Worm (Caenorhabditis elegans) whole organism, L1 larva: ENCODE results near the gene gldc-1.

Experiments
- C04F5.9 ChIP-seq: sonication (generic microtip); optimal IDR thresholded peaks from 2 replicates; lab custom pipeline; 2016; ENCODE audit warnings: missing genetic modification characterization, missing compliant biosample characterization
- C16A3.4 ChIP-seq: fragments of 150-350 bp; optimal IDR thresholded peaks from 2 replicates; lab custom pipeline; 2014; ENCODE audit warnings: missing biosample characterization, missing genetic modification characterization
- Y116A8C.19 ChIP-seq: sonication (generic microtip); optimal IDR thresholded peaks from 2 replicates; lab custom pipeline; 2016; ENCODE audit warnings: missing compliant biosample characterization, missing genetic modification characterization, borderline replicate concordance
- aha-1 ChIP-seq: fragments of 150-350 bp; optimal IDR thresholded peaks from 2 replicates; lab custom pipeline; 2014; ENCODE audit warnings: missing biosample characterization, missing genetic modification characterization
- alr-1 ChIP-seq: fragments of 200-800 bp; sonication (Bioruptor generic); optimal IDR thresholded peaks from 2 replicates; lab custom pipeline; 2018; ENCODE audit warnings: borderline replicate concordance, mild to moderate bottlenecking, missing genetic modification characterization, missing compliant biosample characterization
- aly-2 ChIP-seq: fragments of 150-350 bp; optimal IDR thresholded peaks from 2 replicates; lab custom pipeline; 2014; ENCODE audit warnings: missing biosample characterization, missing genetic modification characterization
- blmp-1 ChIP-seq: fragments of 150-350 bp; optimal IDR thresholded peaks from 2 replicates; lab custom pipeline; 2014; ENCODE audit warnings: missing biosample characterization, missing genetic modification characterization
- ceh-88 ChIP-seq: fragments of 200-800 bp; sonication (Bioruptor generic); IDR thresholded peaks from 2 replicates; pipeline ENCODE4 v1.3.6; 2022; ENCODE audit warnings: missing genetic modification characterization, missing compliant biosample characterization
- ceh-90 ChIP-seq: sonication (generic microtip); optimal IDR thresholded peaks from 2 replicates; lab custom pipeline; 2016; ENCODE audit warnings: missing genetic modification characterization, missing compliant biosample characterization
- ces-1 ChIP-seq: fragments of 150-350 bp; optimal IDR thresholded peaks from 2 replicates; lab custom pipeline; 2014; ENCODE audit warnings: missing biosample characterization, missing genetic modification reagents, missing genetic modification characterization
- dpl-1 ChIP-seq, 3 experiments: fragments of 150-350 bp in 2 of 3; sonication (generic microtip) in 1 of 3; optimal IDR thresholded peaks; 2 replicates each; lab custom pipeline; 2014 to 2017; ENCODE audit warnings: missing biosample characterization in 3 of 3, missing genetic modification characterization in 3 of 3, missing genetic modification reagents in 3 of 3
- efl-1 ChIP-seq, 4 experiments: fragments of 150-350 bp; optimal IDR thresholded peaks in 3 of 4; peaks in 1 of 4; 1 replicate in 1 of 4; 2 replicates in 3 of 4; lab custom pipeline; 2014; ENCODE audit warnings: missing biosample characterization in 2 of 4, missing genetic modification characterization in 2 of 4, missing genetic modification reagents in 2 of 4
- egl-13 ChIP-seq: sonication (generic microtip); optimal IDR thresholded peaks from 2 replicates; lab custom pipeline; 2016; ENCODE audit warnings: missing genotype, missing genetic modification reagents, missing genetic modification characterization, missing compliant biosample characterization
- elt-3 ChIP-seq, 6 experiments: fragments of 150-350 bp in 1 of 6; sonication (generic microtip); optimal IDR thresholded peaks; 2 replicates each; lab custom pipeline; 2017 to 2018; ENCODE audit warnings: missing biosample characterization in 6 of 6, missing genetic modification characterization in 6 of 6, inconsistent platforms in 1 of 6
- fkh-4 ChIP-seq: sonication (generic microtip); optimal IDR thresholded peaks from 2 replicates; lab custom pipeline; 2016; ENCODE audit warnings: missing compliant biosample characterization, missing genetic modification characterization, borderline replicate concordance
- hlh-17 ChIP-seq: fragments of 200-800 bp; sonication (Bioruptor generic); optimal IDR thresholded peaks from 2 replicates; lab custom pipeline; 2018; ENCODE audit warnings: missing genetic modification characterization, mild to moderate bottlenecking, missing compliant biosample characterization, moderate library complexity, borderline replicate concordance
- hlh-4 ChIP-seq: sonication (generic microtip); optimal IDR thresholded peaks from 2 replicates; lab custom pipeline; 2016; ENCODE audit warnings: mild to moderate bottlenecking, missing genetic modification characterization, missing compliant biosample characterization
- hpl-2 ChIP-seq: fragments of 150-350 bp; optimal IDR thresholded peaks from 2 replicates; lab custom pipeline; 2014; ENCODE audit warnings: missing biosample characterization, missing genetic modification reagents, missing genetic modification characterization
- isw-1 ChIP-seq: fragments of 200-800 bp; sonication (Bioruptor generic); IDR thresholded peaks from 2 replicates; pipeline ENCODE4 v1.3.6; 2022; ENCODE audit warnings: missing genetic modification characterization, missing compliant biosample characterization
- lin-14 ChIP-seq: fragments of 200-800 bp; sonication (Bioruptor generic); optimal IDR thresholded peaks from 2 replicates; lab custom pipeline; 2018; ENCODE audit warnings: mild to moderate bottlenecking, missing genetic modification characterization, moderate library complexity, missing compliant biosample characterization
- lin-39 ChIP-seq: fragments of 150-350 bp; optimal IDR thresholded peaks from 2 replicates; lab custom pipeline; 2014; ENCODE audit warnings: missing biosample characterization, missing genetic modification reagents, missing genetic modification characterization
- lsy-2 ChIP-seq, 2 experiments: fragments of 150-350 bp; optimal IDR thresholded peaks; 2 replicates each; lab custom pipeline; 2014; ENCODE audit warnings: missing biosample characterization in 2 of 2, missing genetic modification characterization in 2 of 2
- nhr-11 ChIP-seq: fragments of 150-350 bp; optimal IDR thresholded peaks from 2 replicates; lab custom pipeline; 2014; ENCODE audit warnings: missing biosample characterization, missing genetic modification characterization
- nhr-19 ChIP-seq: fragments of 200-800 bp; sonication (Bioruptor generic); conservative IDR thresholded peaks from 2 replicates; pipeline ENCODE4 v1.3.6; 2022; ENCODE audit warnings: missing genetic modification characterization, missing compliant biosample characterization
- nhr-20 ChIP-seq: sonication (generic microtip); optimal IDR thresholded peaks from 2 replicates; lab custom pipeline; 2016; ENCODE audit warnings: mild to moderate bottlenecking, missing genetic modification characterization, missing compliant biosample characterization
- nhr-28 ChIP-seq: fragments of 150-350 bp; optimal IDR thresholded peaks from 2 replicates; lab custom pipeline; 2014; ENCODE audit warnings: missing biosample characterization, missing genetic modification characterization
- nhr-77 ChIP-seq: fragments of 150-350 bp; optimal IDR thresholded peaks from 2 replicates; lab custom pipeline; 2014; ENCODE audit warnings: missing biosample characterization, missing genetic modification characterization
- nhr-84 ChIP-seq: sonication (generic microtip); optimal IDR thresholded peaks from 2 replicates; lab custom pipeline; 2017; ENCODE audit warnings: missing biosample characterization, missing genetic modification characterization
- nhr-85 ChIP-seq: sonication (generic microtip); peaks from one replicate; lab custom pipeline; 2016; ENCODE audit warnings: missing genetic modification characterization, inconsistent platforms, missing compliant biosample characterization
- nhr-90 ChIP-seq: sonication (generic microtip); optimal IDR thresholded peaks from 2 replicates; lab custom pipeline; 2016; ENCODE audit warnings: mild to moderate bottlenecking, missing genetic modification characterization, missing compliant biosample characterization; ENCODE audit not compliant: poor library complexity
- pag-3 ChIP-seq: sonication (generic microtip); optimal IDR thresholded peaks from 2 replicates; lab custom pipeline; 2017; ENCODE audit warnings: missing genetic modification characterization, mild to moderate bottlenecking, missing compliant biosample characterization, antibody characterized with exemption, borderline replicate concordance; ENCODE audit not compliant: insufficient read depth
- pax-3 ChIP-seq: fragments of 200-800 bp; sonication (Bioruptor generic); optimal IDR thresholded peaks from 2 replicates; lab custom pipeline; 2018; ENCODE audit warnings: mild to moderate bottlenecking, missing genetic modification characterization, moderate library complexity, missing compliant biosample characterization
- rnt-1 ChIP-seq: sonication (generic microtip); optimal IDR thresholded peaks from 2 replicates; lab custom pipeline; 2016; ENCODE audit warnings: mild to moderate bottlenecking, missing genetic modification characterization, moderate library complexity, missing compliant biosample characterization
- skn-1 ChIP-seq: fragments of 150-350 bp; optimal IDR thresholded peaks from 2 replicates; lab custom pipeline; 2014; ENCODE audit warnings: missing biosample characterization, missing genetic modification characterization
- snpc-4 ChIP-seq: fragments of 150-350 bp; optimal IDR thresholded peaks from 2 replicates; lab custom pipeline; 2014; ENCODE audit warnings: missing biosample characterization, missing genetic modification characterization
- sox-4 ChIP-seq: sonication (generic microtip); optimal IDR thresholded peaks from 2 replicates; lab custom pipeline; 2016; ENCODE audit warnings: missing genetic modification characterization, missing compliant biosample characterization
- sup-37 ChIP-seq: fragments of 200-800 bp; sonication (Bioruptor generic); optimal IDR thresholded peaks from 2 replicates; lab custom pipeline; 2018; ENCODE audit warnings: mild to moderate bottlenecking, missing genetic modification characterization, missing compliant biosample characterization
- swsn-7 ChIP-seq: sonication (generic microtip); optimal IDR thresholded peaks from 2 replicates; lab custom pipeline; 2016; ENCODE audit warnings: missing genetic modification characterization, missing compliant biosample characterization
- unc-130 ChIP-seq: fragments of 150-350 bp; optimal IDR thresholded peaks from 2 replicates; lab custom pipeline; 2017; ENCODE audit warnings: missing biosample characterization, missing genetic modification characterization, inconsistent platforms
- unc-62 ChIP-seq: fragments of 150-350 bp; optimal IDR thresholded peaks from 2 replicates; lab custom pipeline; 2014; ENCODE audit warnings: missing biosample characterization, missing genetic modification reagents, missing genetic modification characterization
- unc-86 ChIP-seq: sonication (generic microtip); optimal IDR thresholded peaks from 2 replicates; lab custom pipeline; 2016; ENCODE audit warnings: missing genetic modification characterization, missing compliant biosample characterization
- unc-98 ChIP-seq: fragments of 200-800 bp; sonication (Bioruptor generic); IDR thresholded peaks from 2 replicates; pipeline ENCODE4 v1.3.6; 2022; ENCODE audit warnings: missing genetic modification characterization, missing compliant biosample characterization
- xbp-1 ChIP-seq: sonication (generic microtip); optimal IDR thresholded peaks from 2 replicates; lab custom pipeline; 2016; ENCODE audit warnings: missing genetic modification characterization, missing compliant biosample characterization
- ztf-4 ChIP-seq: fragments of 150-350 bp; optimal IDR thresholded peaks from 2 replicates; lab custom pipeline; 2014; ENCODE audit warnings: missing biosample characterization, missing genetic modification characterization

gldc-1 gene

DNA sequence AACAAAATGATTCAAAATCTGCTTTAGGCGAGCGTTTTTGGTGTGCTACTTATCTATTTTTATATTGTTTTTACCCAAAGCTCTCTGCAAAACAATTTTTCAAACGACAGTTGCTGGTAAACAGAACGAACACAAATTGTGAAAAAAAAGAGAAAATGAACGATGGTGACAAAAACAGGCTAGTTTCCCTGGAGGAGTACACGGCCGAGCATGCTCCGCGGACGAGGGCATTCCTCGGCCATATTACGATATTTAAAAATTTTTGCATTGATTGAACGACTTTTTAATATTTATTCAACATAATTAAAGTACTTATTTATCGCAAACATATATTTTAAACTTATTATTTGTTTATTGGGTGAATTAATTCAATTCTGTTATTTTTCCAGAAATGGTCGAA lies 47.2 kb downstream of the gldc-1 start, which contains the start of the genes tpp-2 and rbbp-5 (continued):
- TF ChIP-seq hlh-17 = no peak
- no peak for TF ChIP-seq ceh-88 (GFP tag; lab: Robert Waterston, UW)
- TF ChIP-seq lsy-2 (tag; optimal IDR thresholded peaks at IDR 0.05; lab: Kevin White, UChicago) = peak; percentile 63 to 73
- no peak for TF ChIP-seq nhr-11
- peak; percentile 72 for TF ChIP-seq skn-1 (tag; lab: Kevin White, UChicago)
- no peak for TF ChIP-seq aha-1 (tag; lab: Kevin White, UChicago)
- TF ChIP-seq nhr-85 = peak; percentile 82
- TF ChIP-seq aly-2 = no peak
- no peak for TF ChIP-seq nhr-77 (tag; lab: Kevin White, UChicago)
- TF ChIP-seq hpl-2 = no peak
- TF ChIP-seq isw-1 (GFP tag; lab: Robert Waterston, UW) = no peak; the same call in 1 of the 2 replicates
- TF ChIP-seq alr-1 (tag; lab: Kevin White, UChicago) = no peak
- peak; percentile 94 for TF ChIP-seq rnt-1 (tag; lab: Kevin White, UChicago)
- peak; percentile 32 for TF ChIP-seq C16A3.4 (tag; lab: Kevin White, UChicago)
- no peak for TF ChIP-seq unc-98 (GFP tag; lab: Robert Waterston, UW)
- no peak for TF ChIP-seq snpc-4 (tag; lab: Kevin White, UChicago)
- TF ChIP-seq xbp-1 (tag; lab: Kevin White, UChicago) = peak; percentile 66
- peak; percentile 80 for TF ChIP-seq ceh-90
- peak; percentile 76 for TF ChIP-seq lin-14 (GFP tag; lab: Kevin White, UChicago)
- TF ChIP-seq egl-13 (tag; lab: Kevin White, UChicago) = peak; percentile 42
- no peak for TF ChIP-seq unc-62 (GFP tag; lab: Kevin White, UChicago)
- no peak for TF ChIP-seq ces-1 (GFP tag; lab: Kevin White, UChicago)
- TF ChIP-seq sox-4 = no peak
- no peak for TF ChIP-seq nhr-84 (tag; lab: Kevin White, UChicago)
- TF ChIP-seq nhr-20 (tag; lab: Kevin White, UChicago) = peak; percentile 66
- TF ChIP-seq sup-37 (GFP tag; lab: Kevin White, UChicago) = no peak
- no peak for TF ChIP-seq lin-39
- peak; percentile 45 for TF ChIP-seq pax-3 (tag; lab: Kevin White, UChicago)
- no peak for TF ChIP-seq unc-130 (tag; lab: Kevin White, UChicago)
- TF ChIP-seq unc-86 (tag; lab: Kevin White, UChicago) = peak; percentile 34
- TF ChIP-seq efl-1 (optimal IDR thresholded peaks at IDR 0.05; lab: Kevin White, UChicago) = peak; percentile 70 to 75
- peak; percentile 71 to 96 for TF ChIP-seq efl-1 (GFP tag; optimal IDR thresholded peaks at IDR 0.05 in 1 of 2; lab: Kevin White, UChicago)
- no peak for TF ChIP-seq Y116A8C.19
- peak; percentile 66 for TF ChIP-seq fkh-4
- TF ChIP-seq dpl-1 (GFP tag; optimal IDR thresholded peaks at IDR 0.05; lab: Kevin White, UChicago) = peak; percentile 53 to 75 (median 67)
- peak; percentile 73 for TF ChIP-seq nhr-90 (tag; lab: Kevin White, UChicago)
- no peak for TF ChIP-seq ztf-4 (tag; lab: Kevin White, UChicago)
- no peak for TF ChIP-seq hlh-4 (tag; lab: Kevin White, UChicago)
- no peak for TF ChIP-seq pag-3 (tag; lab: Kevin White, UChicago)
- TF ChIP-seq swsn-7 = peak; percentile 60
- TF ChIP-seq elt-3 (tag; optimal IDR thresholded peaks at IDR 0.05; lab: Kevin White, UChicago) = peak in 1 of 6 experiments; percentile 0
- TF ChIP-seq nhr-28 (tag; lab: Kevin White, UChicago) = no peak
- TF ChIP-seq blmp-1 (tag; lab: Kevin White, UChicago) = peak; percentile 56
- TF ChIP-seq nhr-19 = peak; percentile 59
- TF ChIP-seq C04F5.9 (tag; lab: Kevin White, UChicago) = peak; percentile 50
